Fruit fly (Drosophila melanogaster) whole organism, embryonic: ENCODE results near the gene schlank.

Source experiments
- ATbp ChIP-seq: fragments of 200-800 bp; sonication (Bioruptor generic); optimal IDR thresholded peaks from 2 replicates; lab custom pipeline; 2017; ENCODE audit warnings: missing biosample characterization, mild to moderate bottlenecking, missing genetic modification characterization, missing genetic modification reagents
- Adf1 ChIP-seq: fragments of 200-800 bp; sonication (Bioruptor generic); IDR thresholded peaks from 2 replicates; pipeline ENCODE4 v1.3.6; 2022; ENCODE audit warnings: missing biosample characterization, missing genetic modification characterization
- CG10274 ChIP-seq: fragments of 200-800 bp; sonication (Bioruptor generic); optimal IDR thresholded peaks from 3 replicates; lab custom pipeline; 2017; ENCODE audit warnings: missing biosample characterization, mild to moderate bottlenecking, missing genetic modification characterization
- CG10654 ChIP-seq: fragments of 200-800 bp; sonication (Bioruptor generic); optimal IDR thresholded peaks from 2 replicates; lab custom pipeline; 2016; ENCODE audit warnings: missing biosample characterization, missing genetic modification characterization
- CG11695 ChIP-seq: fragments of 200-800 bp; sonication (Bioruptor generic); IDR thresholded peaks from 3 replicates; pipeline ENCODE4 v1.3.6; 2022; ENCODE audit warnings: missing biosample characterization, missing genetic modification characterization
- CG12219 ChIP-seq: fragments of 200-800 bp; sonication (Bioruptor generic); optimal IDR thresholded peaks from 3 replicates; lab custom pipeline; 2018; ENCODE audit warnings: missing biosample characterization, mild to moderate bottlenecking, missing genetic modification characterization
- CG12769 ChIP-seq: fragments of 200-800 bp; sonication (Bioruptor generic); optimal IDR thresholded peaks from 2 replicates; lab custom pipeline; 2019; ENCODE audit warnings: missing biosample characterization, mild to moderate bottlenecking, missing genetic modification characterization, moderate library complexity
- CG15073 ChIP-seq: fragments of 200-800 bp; sonication (Bioruptor generic); optimal IDR thresholded peaks from 2 replicates; lab custom pipeline; 2016; ENCODE audit warnings: missing biosample characterization, missing genetic modification characterization
- CG1603 ChIP-seq: fragments of 200-800 bp; sonication (Bioruptor generic); optimal IDR thresholded peaks from 2 replicates; lab custom pipeline; 2019; ENCODE audit warnings: missing biosample characterization, mild to moderate bottlenecking, missing genetic modification characterization, moderate library complexity
- CG17385 ChIP-seq: fragments of 200-800 bp; sonication (Bioruptor generic); optimal IDR thresholded peaks from 3 replicates; lab custom pipeline; 2018; ENCODE audit warnings: missing biosample characterization, mild to moderate bottlenecking, missing genetic modification characterization
- CG17612 ChIP-seq: fragments of 200-800 bp; sonication (Bioruptor generic); IDR thresholded peaks from 2 replicates; pipeline ENCODE4 v1.3.6; 2022; ENCODE audit warnings: missing biosample characterization, missing genetic modification characterization
- CG31388 ChIP-seq: fragments of 200-800 bp; sonication (Bioruptor generic); optimal IDR thresholded peaks from 2 replicates; lab custom pipeline; 2016; ENCODE audit warnings: missing biosample characterization, missing genetic modification characterization
- CG3847 ChIP-seq: fragments of 200-800 bp; sonication (Bioruptor generic); IDR thresholded peaks from 2 replicates; pipeline ENCODE4 v1.3.6; 2022; ENCODE audit warnings: missing biosample characterization, missing genetic modification characterization
- CG4404 ChIP-seq: fragments of 200-800 bp; sonication (Bioruptor generic); IDR thresholded peaks from 2 replicates; pipeline ENCODE4 v1.3.6; 2022; ENCODE audit warnings: missing biosample characterization, missing genetic modification characterization
- CG6765 ChIP-seq: fragments of 200-800 bp; sonication (Bioruptor generic); optimal IDR thresholded peaks from 3 replicates; lab custom pipeline; 2017; ENCODE audit warnings: missing biosample characterization, mild to moderate bottlenecking, missing genetic modification characterization
- CG6791 ChIP-seq: fragments of 200-800 bp; sonication (Bioruptor generic); IDR thresholded peaks from 3 replicates; pipeline ENCODE4 v1.3.6; 2022; ENCODE audit warnings: missing biosample characterization, missing genetic modification characterization; ENCODE audit not compliant: partially characterized antibody
- CG7372 ChIP-seq: fragments of 200-800 bp; sonication (Bioruptor generic); IDR thresholded peaks from 2 replicates; pipeline ENCODE4 v1.3.6; 2022; ENCODE audit warnings: missing biosample characterization, missing genetic modification characterization
- CG8944 ChIP-seq: fragments of 200-800 bp; sonication (Bioruptor generic); optimal IDR thresholded peaks from 3 replicates; lab custom pipeline; 2016; ENCODE audit warnings: missing biosample characterization, missing genetic modification characterization
- CG9609 ChIP-seq: fragments of 200-800 bp; sonication (Bioruptor generic); optimal IDR thresholded peaks from 3 replicates; lab custom pipeline; 2016; ENCODE audit warnings: missing biosample characterization, missing genetic modification characterization
- CG9727 ChIP-seq: fragments of 200-800 bp; sonication (Bioruptor generic); optimal IDR thresholded peaks from 3 replicates; lab custom pipeline; 2017; ENCODE audit warnings: missing biosample characterization, mild to moderate bottlenecking, missing genetic modification characterization
- CG9817 ChIP-seq: fragments of 200-800 bp; sonication (Bioruptor generic); optimal IDR thresholded peaks from 2 replicates; lab custom pipeline; 2018; ENCODE audit warnings: missing biosample characterization, mild to moderate bottlenecking, missing genetic modification characterization, moderate library complexity
- CG9876 ChIP-seq: fragments of 200-800 bp; sonication (Bioruptor generic); optimal IDR thresholded peaks from 2 replicates; lab custom pipeline; 2016; ENCODE audit warnings: missing biosample characterization, missing genetic modification characterization
- Doc2 ChIP-seq: fragments of 200-800 bp; sonication (Bioruptor generic); IDR thresholded peaks from 2 replicates; pipeline ENCODE4 v1.3.6; 2022; ENCODE audit warnings: missing biosample characterization, missing genetic modification characterization
- Drgx ChIP-seq: fragments of 200-800 bp; sonication (Bioruptor generic); IDR thresholded peaks from 2 replicates; pipeline ENCODE4 v1.3.6; 2022; ENCODE audit warnings: missing biosample characterization, missing genetic modification characterization
- H15 ChIP-seq: fragments of 200-800 bp; sonication (Bioruptor generic); IDR thresholded peaks from 3 replicates; pipeline ENCODE4 v1.3.6; 2022; ENCODE audit warnings: missing biosample characterization, missing genetic modification characterization
- Hr39 ChIP-seq: fragments of >200 bp; optimal IDR thresholded peaks from 2 replicates; lab custom pipeline; 2017
- Nf-YC ChIP-seq: fragments of 200-800 bp; optimal IDR thresholded peaks from 3 replicates; lab custom pipeline; 2019; ENCODE audit warnings: missing biosample characterization, mild to moderate bottlenecking, missing genetic modification characterization, moderate library complexity
- Spps ChIP-seq: fragments of 200-800 bp; sonication (Bioruptor generic); optimal IDR thresholded peaks from 2 replicates; lab custom pipeline; 2018; ENCODE audit warnings: missing biosample characterization, mild to moderate bottlenecking, missing genetic modification characterization
- Trl ChIP-seq, 3 experiments: fragments of >200 bp in 2 of 3; fragments of 200-800 bp in 1 of 3; sonication (Bioruptor generic) in 1 of 3; optimal IDR thresholded peaks; 2 replicates in 1 of 3; 3 replicates in 2 of 3; lab custom pipeline; 2016 to 2017; ENCODE audit warnings: missing biosample characterization in 1 of 3, missing genetic modification characterization in 1 of 3
- az2 ChIP-seq: fragments of 200-800 bp; sonication (Bioruptor generic); optimal IDR thresholded peaks from 3 replicates; lab custom pipeline; 2016; ENCODE audit warnings: missing biosample characterization, missing genetic modification characterization
- bowl ChIP-seq: fragments of 200-800 bp; sonication (Bioruptor generic); IDR thresholded peaks from 2 replicates; pipeline ENCODE4 v1.3.6; 2022; ENCODE audit warnings: missing biosample characterization, missing genetic modification characterization
- ci ChIP-seq: fragments of 200-800 bp; sonication (Bioruptor generic); IDR thresholded peaks from 3 replicates; pipeline ENCODE4 v1.3.6; 2022; ENCODE audit warnings: missing biosample characterization, missing genetic modification characterization
- crp ChIP-seq, 2 experiments: fragments of 200-800 bp; sonication (Bioruptor generic); optimal IDR thresholded peaks; 2 replicates in 1 of 2; 3 replicates in 1 of 2; lab custom pipeline; 2017; ENCODE audit warnings: missing biosample characterization in 2 of 2, missing genetic modification characterization in 2 of 2, mild to moderate bottlenecking in 1 of 2, moderate library complexity in 1 of 2
- cwo ChIP-seq: fragments of 200-800 bp; sonication (Bioruptor generic); optimal IDR thresholded peaks from 3 replicates; lab custom pipeline; 2017; ENCODE audit warnings: missing biosample characterization, missing genetic modification characterization, mild to moderate bottlenecking, moderate library complexity, missing genetic modification reagents
- disco-r ChIP-seq: fragments of 200-800 bp; sonication (Bioruptor generic); optimal IDR thresholded peaks from 2 replicates; lab custom pipeline; 2016; ENCODE audit warnings: missing biosample characterization, missing genetic modification characterization
- en ChIP-seq: fragments of 200-800 bp; sonication (Bioruptor generic); optimal IDR thresholded peaks from 2 replicates; lab custom pipeline; 2016; ENCODE audit warnings: missing biosample characterization, missing genetic modification characterization
- fd102C ChIP-seq: fragments of 200-800 bp; sonication (Bioruptor generic); optimal IDR thresholded peaks from 2 replicates; lab custom pipeline; 2018; ENCODE audit warnings: missing biosample characterization, mild to moderate bottlenecking, missing genetic modification characterization, moderate library complexity
- fd64A ChIP-seq: fragments of 200-800 bp; sonication (Bioruptor generic); optimal IDR thresholded peaks from 3 replicates; lab custom pipeline; 2018; ENCODE audit warnings: missing biosample characterization, mild to moderate bottlenecking, missing genetic modification characterization
- gce ChIP-seq: fragments of 200-800 bp; sonication (Bioruptor generic); IDR thresholded peaks from 3 replicates; pipeline ENCODE4 v1.3.6; 2022; ENCODE audit warnings: missing biosample characterization, missing genetic modification characterization
- kah ChIP-seq: fragments of 200-800 bp; sonication (Bioruptor generic); optimal IDR thresholded peaks from 2 replicates; lab custom pipeline; 2018; ENCODE audit warnings: missing biosample characterization, mild to moderate bottlenecking, missing genetic modification characterization
- nom ChIP-seq: fragments of 200-800 bp; sonication (Bioruptor generic); optimal IDR thresholded peaks from 2 replicates; lab custom pipeline; 2017; ENCODE audit warnings: missing biosample characterization, missing genetic modification characterization, mild to moderate bottlenecking, moderate library complexity, missing genetic modification reagents
- sd ChIP-seq: fragments of 200-800 bp; sonication (Bioruptor generic); optimal IDR thresholded peaks from 3 replicates; lab custom pipeline; 2018; ENCODE audit warnings: missing biosample characterization, mild to moderate bottlenecking, missing genetic modification characterization, moderate library complexity
- shn ChIP-seq: fragments of 200-800 bp; sonication (Bioruptor generic); optimal IDR thresholded peaks from 3 replicates; lab custom pipeline; 2016; ENCODE audit warnings: missing biosample characterization, missing genetic modification characterization
- sim ChIP-seq: fragments of 200-800 bp; sonication (Bioruptor generic); IDR thresholded peaks from 2 replicates; pipeline ENCODE4 v1.3.6; 2022; ENCODE audit warnings: missing biosample characterization, missing genetic modification characterization
- sima ChIP-seq: fragments of 200-800 bp; sonication (Bioruptor generic); optimal IDR thresholded peaks from 2 replicates; lab custom pipeline; 2016; ENCODE audit warnings: missing biosample characterization, missing genetic modification characterization
- slp2 ChIP-seq: fragments of 200-800 bp; sonication (Bioruptor generic); optimal IDR thresholded peaks from 2 replicates; lab custom pipeline; 2016; ENCODE audit warnings: missing biosample characterization, missing genetic modification characterization
- tna ChIP-seq: fragments of 200-800 bp; sonication (Bioruptor generic); IDR thresholded peaks from 2 replicates; pipeline ENCODE4 v1.3.6; 2022; ENCODE audit warnings: missing biosample characterization, missing genetic modification characterization; ENCODE audit not compliant: partially characterized antibody
- wek ChIP-seq: fragments of 200-800 bp; sonication (Bioruptor generic); optimal IDR thresholded peaks from 3 replicates; lab custom pipeline; 2018; ENCODE audit warnings: missing biosample characterization, mild to moderate bottlenecking, missing genetic modification characterization, moderate library complexity
- zfh1 ChIP-seq: fragments of 200-800 bp; sonication (Bioruptor generic); IDR thresholded peaks from 3 replicates; pipeline ENCODE4 v1.3.6; 2022; ENCODE audit warnings: missing biosample characterization, missing genetic modification characterization

schlank gene

DNA sequence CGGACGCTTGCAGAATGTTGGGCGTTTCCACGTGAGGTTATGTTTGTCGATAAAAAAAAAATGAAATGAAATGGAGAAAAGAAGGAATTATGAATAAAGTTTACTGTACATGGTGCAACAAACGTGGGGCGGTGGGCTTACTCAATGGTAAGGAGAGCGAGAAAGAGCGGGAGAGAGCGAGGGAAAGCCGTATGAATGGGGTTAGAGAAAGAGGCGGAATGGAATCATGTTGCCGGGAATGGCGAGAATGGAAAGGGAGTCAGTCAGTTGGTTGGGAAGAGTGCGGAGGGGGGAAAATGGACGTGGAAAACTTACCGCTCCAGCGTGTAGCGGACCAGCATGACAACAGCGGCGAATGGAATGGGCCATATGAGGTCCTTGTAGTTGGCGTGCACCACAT, 936 bp downstream of the schlank start (continued):
- TF ChIP-seq CG15073 (GFP tag; lab: Kevin White, UChicago), result no peak
- 0 out of 3 replicates have a peak, but pooled peaks have one; percentile 20 for TF ChIP-seq ci (GFP tag; lab: Robert Waterston, UW)
- no peak for TF ChIP-seq CG12219 (GFP tag; lab: Kevin White, UChicago)
- no peak for TF ChIP-seq zfh1 (GFP tag; lab: Robert Waterston, UW)
- no peak for TF ChIP-seq CG4404
- no peak for TF ChIP-seq az2 (GFP tag; lab: Kevin White, UChicago)
- peak; percentile 30 to 58 for TF ChIP-seq Trl (optimal IDR thresholded peaks at IDR 0.05; lab: Kevin White, UChicago)
- no peak for TF ChIP-seq Trl (GFP tag; optimal IDR thresholded peaks at IDR 0.05; lab: Kevin White, UChicago)

dm6 chrX:6265456-6265877, 1.6 kb downstream of the schlank start:
- peak; percentile 87 for TF ChIP-seq fd64A (GFP tag; lab: Kevin White, UChicago)
- peak; percentile 95 for TF ChIP-seq CG9609 (GFP tag; lab: Kevin White, UChicago)
- peak; percentile 93 for TF ChIP-seq CG12769 (tag; lab: Kevin White, UChicago)
- TF ChIP-seq en (GFP tag; lab: Kevin White, UChicago), result peak; percentile 96
- TF ChIP-seq CG11695 (GFP tag; lab: Robert Waterston, UW), result peak; percentile 97
- TF ChIP-seq CG6765 (GFP tag; lab: Kevin White, UChicago), result peak; percentile 89
- TF ChIP-seq Doc2 (GFP tag; lab: Robert Waterston, UW), result peak; percentile 79
- TF ChIP-seq zfh1 (GFP tag; lab: Robert Waterston, UW), result peak; percentile 94
- peak; percentile 94 for TF ChIP-seq CG17385
- TF ChIP-seq CG3847 (GFP tag; lab: Robert Waterston, UW), result peak; percentile 91
- peak; percentile 94 for TF ChIP-seq CG10654
- TF ChIP-seq disco-r (GFP tag; lab: Kevin White, UChicago), result peak; percentile 93
- TF ChIP-seq Spps, result peak; percentile 82
- TF ChIP-seq CG9817 (tag; lab: Kevin White, UChicago), result peak; percentile 91
- TF ChIP-seq CG9727 (GFP tag; lab: Kevin White, UChicago), result peak; percentile 96
- peak; percentile 90 for TF ChIP-seq CG31388 (GFP tag; lab: Kevin White, UChicago)
- peak; percentile 93 for TF ChIP-seq cwo (GFP tag; lab: Kevin White, UChicago)
- TF ChIP-seq kah (GFP tag; lab: Kevin White, UChicago), result peak; percentile 92
- peak; percentile 96 for TF ChIP-seq ATbp (GFP tag; lab: Kevin White, UChicago)
- TF ChIP-seq bowl, result peak; percentile 89
- TF ChIP-seq Adf1 (GFP tag; lab: Robert Waterston, UW), result peak; percentile 59
- TF ChIP-seq tna (GFP tag; lab: Robert Waterston, UW), result no peak
- TF ChIP-seq sd (tag; lab: Kevin White, UChicago), result peak; percentile 87
- peak; percentile 95 for TF ChIP-seq CG8944 (GFP tag; lab: Kevin White, UChicago)
- peak in 1 of 2 experiments; percentile 67 for TF ChIP-seq crp (GFP tag; optimal IDR thresholded peaks at IDR 0.05; lab: Kevin White, UChicago)
- TF ChIP-seq fd102C (GFP tag; lab: Kevin White, UChicago), result peak; percentile 6
- no peak for TF ChIP-seq Hr39 (lab: Kevin White, UChicago)
- peak; percentile 93 for TF ChIP-seq CG7372 (GFP tag; lab: Robert Waterston, UW)
- peak; percentile 96 for TF ChIP-seq slp2 (GFP tag; lab: Kevin White, UChicago)
- TF ChIP-seq az2 (GFP tag; lab: Kevin White, UChicago), result peak; percentile 98
- TF ChIP-seq nom (GFP tag; lab: Kevin White, UChicago), result peak; percentile 54
- peak; percentile 87 for TF ChIP-seq CG10274 (GFP tag; lab: Kevin White, UChicago)
- TF ChIP-seq CG1603, result peak; percentile 93
- peak; percentile 87 for TF ChIP-seq CG17612 (GFP tag; lab: Robert Waterston, UW)
- peak; percentile 95 for TF ChIP-seq Drgx
- peak; percentile 90 for TF ChIP-seq CG9876 (GFP tag; lab: Kevin White, UChicago)
- TF ChIP-seq sima (GFP tag; lab: Kevin White, UChicago), result peak; percentile 81
- peak; percentile 96 for TF ChIP-seq shn (GFP tag; lab: Kevin White, UChicago)
- TF ChIP-seq CG6791 (GFP tag; lab: Robert Waterston, UW), result no peak
- peak; percentile 89 for TF ChIP-seq gce (GFP tag; lab: Robert Waterston, UW)
- TF ChIP-seq H15 (GFP tag; lab: Robert Waterston, UW), result peak; percentile 91
- TF ChIP-seq wek (GFP tag; lab: Kevin White, UChicago), result peak; percentile 86
- peak; percentile 85 for TF ChIP-seq Nf-YC (tag; lab: Kevin White, UChicago)
- peak; percentile 87 for TF ChIP-seq sim (GFP tag; lab: Robert Waterston, UW)
